Worm (Caenorhabditis elegans) whole organism, late embryonic: ENCODE data around the gene mpst-1.

Experiments used
- F13H6.1 ChIP-seq: sonication (generic microtip); optimal IDR thresholded peaks from 2 replicates; lab custom pipeline; 2016; ENCODE audit warnings: missing genetic modification characterization, missing compliant biosample characterization
- T23F11.4 ChIP-seq: fragments of 200-800 bp; sonication (Bioruptor generic); optimal IDR thresholded peaks from 2 replicates; lab custom pipeline; 2018; ENCODE audit warnings: mild to moderate bottlenecking, missing genetic modification characterization, missing compliant biosample characterization
- Y22D7AL.16 ChIP-seq: sonication (generic microtip); optimal IDR thresholded peaks from 2 replicates; lab custom pipeline; 2016; ENCODE audit warnings: missing genetic modification characterization, missing compliant biosample characterization
- ahr-1 ChIP-seq: sonication (generic microtip); optimal IDR thresholded peaks from 2 replicates; lab custom pipeline; 2016; ENCODE audit warnings: missing genetic modification characterization, missing compliant biosample characterization
- ama-1 ChIP-seq: fragments of 150-350 bp; optimal IDR thresholded peaks from 2 replicates; lab custom pipeline; 2014
- ceh-14 ChIP-seq: sonication (generic microtip); optimal IDR thresholded peaks from 2 replicates; lab custom pipeline; 2016; ENCODE audit warnings: missing genotype, missing genetic modification characterization, missing compliant biosample characterization
- ceh-18 ChIP-seq: sonication (generic microtip); optimal IDR thresholded peaks from 2 replicates; lab custom pipeline; 2016; ENCODE audit warnings: missing genetic modification characterization, missing compliant biosample characterization
- ceh-19 ChIP-seq: fragments of 200-800 bp; sonication (Bioruptor generic); optimal IDR thresholded peaks from 2 replicates; lab custom pipeline; 2018; ENCODE audit warnings: mild to moderate bottlenecking, missing genetic modification characterization, missing compliant biosample characterization
- ceh-2 ChIP-seq: sonication (generic microtip); optimal IDR thresholded peaks from 2 replicates; lab custom pipeline; 2016; ENCODE audit warnings: missing genotype, missing genetic modification characterization, missing compliant biosample characterization
- ceh-22 ChIP-seq: sonication (generic microtip); optimal IDR thresholded peaks from 2 replicates; lab custom pipeline; 2017; ENCODE audit warnings: missing biosample characterization, missing genetic modification characterization
- ceh-24 ChIP-seq: sonication (generic microtip); optimal IDR thresholded peaks from 2 replicates; lab custom pipeline; 2016; ENCODE audit warnings: mild to moderate bottlenecking, missing genetic modification characterization, missing compliant biosample characterization
- ceh-45 ChIP-seq: fragments of 200-800 bp; sonication (Bioruptor generic); IDR thresholded peaks from 2 replicates; pipeline ENCODE4 v1.3.6; 2022; ENCODE audit warnings: missing genetic modification reagents, missing genetic modification characterization, missing compliant biosample characterization
- ceh-6 ChIP-seq: fragments of 200-800 bp; sonication (Bioruptor generic); optimal IDR thresholded peaks from 2 replicates; lab custom pipeline; 2018; ENCODE audit warnings: mild to moderate bottlenecking, missing genetic modification characterization, missing compliant biosample characterization
- ceh-9 ChIP-seq: sonication (generic microtip); optimal IDR thresholded peaks from 2 replicates; lab custom pipeline; 2016; ENCODE audit warnings: mild to moderate bottlenecking, missing genetic modification characterization, inconsistent platforms, missing compliant biosample characterization
- elt-4 ChIP-seq: sonication (generic microtip); optimal IDR thresholded peaks from 2 replicates; lab custom pipeline; 2016; ENCODE audit warnings: missing genetic modification characterization, missing compliant biosample characterization
- fkh-6 ChIP-seq: sonication (generic microtip); optimal IDR thresholded peaks from 2 replicates; lab custom pipeline; 2016; ENCODE audit warnings: missing genetic modification characterization, missing compliant biosample characterization
- hlh-13 ChIP-seq: fragments of 200-800 bp; sonication (Bioruptor generic); optimal IDR thresholded peaks from 2 replicates; lab custom pipeline; 2018; ENCODE audit warnings: mild to moderate bottlenecking, missing genetic modification characterization, missing compliant biosample characterization
- hlh-15 ChIP-seq: sonication (generic microtip); optimal IDR thresholded peaks from 2 replicates; lab custom pipeline; 2016; ENCODE audit warnings: missing genetic modification characterization, missing compliant biosample characterization
- hlh-6 ChIP-seq: sonication (generic microtip); optimal IDR thresholded peaks from 2 replicates; lab custom pipeline; 2016; ENCODE audit warnings: missing genotype, missing genetic modification characterization, missing compliant biosample characterization
- hlh-8 ChIP-seq: sonication (generic microtip); optimal IDR thresholded peaks from 2 replicates; lab custom pipeline; 2016; ENCODE audit warnings: missing genotype, missing genetic modification characterization, missing compliant biosample characterization
- lim-6 ChIP-seq: sonication (generic microtip); optimal IDR thresholded peaks from 2 replicates; lab custom pipeline; 2016; ENCODE audit warnings: missing genetic modification characterization, missing compliant biosample characterization
- nhr-11 ChIP-seq: fragments of 150-350 bp; optimal IDR thresholded peaks from 2 replicates; lab custom pipeline; 2014; ENCODE audit warnings: missing biosample characterization, missing genetic modification characterization
- nhr-232 ChIP-seq: sonication (generic microtip); optimal IDR thresholded peaks from 2 replicates; lab custom pipeline; 2016; ENCODE audit warnings: missing genetic modification characterization, missing compliant biosample characterization
- npax-4 ChIP-seq: sonication (generic microtip); optimal IDR thresholded peaks from 2 replicates; lab custom pipeline; 2016; ENCODE audit warnings: missing genetic modification characterization, missing compliant biosample characterization
- odd-2 ChIP-seq: sonication (generic microtip); optimal IDR thresholded peaks from 2 replicates; lab custom pipeline; 2017; ENCODE audit warnings: antibody characterized with exemption, mild to moderate bottlenecking, missing genetic modification characterization, missing compliant biosample characterization
- pat-9 ChIP-seq: fragments of 200-800 bp; sonication (Bioruptor generic); optimal IDR thresholded peaks from 2 replicates; lab custom pipeline; 2018; ENCODE audit warnings: mild to moderate bottlenecking, missing genetic modification characterization, moderate library complexity, missing compliant biosample characterization
- pax-1 ChIP-seq: fragments of 150-350 bp; optimal IDR thresholded peaks from 2 replicates; lab custom pipeline; 2014; ENCODE audit warnings: missing biosample characterization, missing genetic modification characterization
- pha-2 ChIP-seq: sonication (generic microtip); optimal IDR thresholded peaks from 2 replicates; lab custom pipeline; 2017; ENCODE audit warnings: mild to moderate bottlenecking, missing genetic modification characterization, missing compliant biosample characterization
- pros-1 ChIP-seq: fragments of 150-350 bp; optimal IDR thresholded peaks from 2 replicates; lab custom pipeline; 2014; ENCODE audit warnings: missing biosample characterization, missing genetic modification reagents, missing genetic modification characterization
- sox-4 ChIP-seq: sonication (generic microtip); optimal IDR thresholded peaks from 2 replicates; lab custom pipeline; 2017; ENCODE audit warnings: mild to moderate bottlenecking, missing genetic modification characterization, inconsistent platforms, missing compliant biosample characterization
- syd-9 ChIP-seq: sonication (generic microtip); optimal IDR thresholded peaks from 2 replicates; lab custom pipeline; 2016; ENCODE audit warnings: mild to moderate bottlenecking, missing genetic modification characterization, moderate library complexity, missing compliant biosample characterization
- tbx-2 ChIP-seq: sonication (generic microtip); optimal IDR thresholded peaks from 2 replicates; lab custom pipeline; 2016; ENCODE audit warnings: missing genetic modification characterization, missing compliant biosample characterization
- unc-3 ChIP-seq, 2 experiments: fragments of 200-800 bp in 1 of 2; sonication (Bioruptor generic) in 1 of 2; sonication (generic microtip) in 1 of 2; conservative IDR thresholded peaks in 1 of 2; optimal IDR thresholded peaks in 1 of 2; 2 replicates each; pipeline versions ENCODE4 v1.3.6 to Lab custom; 2016 to 2022; ENCODE audit warnings: missing compliant biosample characterization in 2 of 2, missing genetic modification characterization in 2 of 2, missing genetic modification reagents in 1 of 2
- unc-42 ChIP-seq: sonication (generic microtip); optimal IDR thresholded peaks from 2 replicates; lab custom pipeline; 2016; ENCODE audit warnings: missing genotype, missing genetic modification characterization, missing compliant biosample characterization
- unc-86 ChIP-seq: sonication (generic microtip); optimal IDR thresholded peaks from 2 replicates; lab custom pipeline; 2016; ENCODE audit warnings: missing genetic modification characterization, missing compliant biosample characterization
- zip-5 ChIP-seq: sonication (generic microtip); optimal IDR thresholded peaks from 2 replicates; lab custom pipeline; 2016; ENCODE audit warnings: missing genetic modification characterization, missing compliant biosample characterization

Gene mpst-1

DNA sequence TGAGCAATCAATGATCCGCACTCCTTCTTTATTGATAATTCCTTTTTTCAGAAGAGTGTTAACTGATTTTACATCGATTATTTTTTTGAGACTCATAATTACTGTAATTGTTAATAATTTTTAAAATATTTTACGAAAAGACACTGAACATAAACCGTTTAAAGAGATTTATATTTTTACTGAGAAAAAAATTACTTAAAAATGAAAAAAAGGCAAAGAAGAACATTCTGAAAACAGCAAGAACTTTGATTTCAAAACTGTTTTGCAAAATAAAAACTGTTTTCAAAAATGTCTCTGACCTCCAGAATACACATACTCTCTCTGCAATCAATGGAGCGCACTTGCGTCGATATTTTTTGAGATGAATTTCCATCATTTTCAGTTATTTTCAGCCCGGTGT, at the start of gene mpst-1, which contains the start of gene D2023.6:
Gene mpst-1 (minus strand): TSS at position 101 of the 400 bp plus-strand sequence.
Gene D2023.6 (plus strand): TSS at position 388 of the 400 bp plus-strand sequence.
- no peak for TF ChIP-seq F13H6.1 (tag; lab: Kevin White, UChicago)
- no peak for TF ChIP-seq tbx-2 (tag; lab: Kevin White, UChicago)
- TF ChIP-seq npax-4 (tag; lab: Kevin White, UChicago), result no peak

DNA sequence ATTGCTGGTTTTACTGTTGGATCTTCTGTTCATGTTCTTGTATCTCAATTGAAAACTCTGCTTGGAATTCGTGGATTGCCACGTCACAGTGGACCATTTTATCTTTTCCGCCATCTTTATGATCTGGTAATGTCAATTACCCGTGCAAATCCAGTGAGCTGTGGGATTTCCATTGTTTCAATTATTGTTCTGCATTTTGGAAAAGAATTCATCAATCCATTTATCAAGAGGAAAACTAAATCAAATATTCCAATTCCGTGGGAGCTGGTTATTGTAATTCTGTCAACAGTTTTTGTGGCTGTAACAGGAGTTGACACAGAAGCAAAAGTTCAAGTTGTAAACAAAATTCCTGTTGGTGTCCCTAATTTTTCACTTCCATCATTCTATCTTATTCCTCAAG, 49.8 kb upstream of the mpst-1 start:
- no peak for TF ChIP-seq hlh-8 (tag; lab: Kevin White, UChicago)
- TF ChIP-seq Y22D7AL.16, result no peak
- TF ChIP-seq ama-1, result no peak
- TF ChIP-seq pros-1 (tag; lab: Kevin White, UChicago), result no peak

DNA sequence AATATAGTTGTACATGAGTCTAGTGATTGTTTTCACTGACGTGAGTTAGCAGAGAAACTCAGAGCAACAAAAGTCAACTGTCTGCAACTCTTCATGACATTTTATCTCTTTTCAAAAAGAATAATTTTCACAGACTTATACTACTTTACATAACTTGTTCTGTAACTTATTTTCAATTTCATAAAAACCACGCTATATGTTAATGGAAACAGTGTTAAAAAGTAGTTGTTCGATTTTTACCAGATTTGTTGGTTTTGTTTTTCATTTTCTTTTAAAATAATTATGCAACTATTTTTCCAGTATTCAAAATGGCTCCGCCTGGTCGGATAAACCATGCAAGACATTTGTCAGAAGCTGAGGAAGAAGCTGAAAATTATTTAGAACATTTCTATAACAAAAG, 48.2 kb upstream of the mpst-1 start, which contains the start of gene sulp-4:
Gene sulp-4 (plus strand): TSS at position 301 of the 400 bp plus-strand sequence.
- no peak for TF ChIP-seq sox-4 (tag; lab: Kevin White, UChicago)
- TF ChIP-seq ceh-24, result no peak
- TF ChIP-seq F13H6.1 (tag; lab: Kevin White, UChicago), result no peak
- no peak for TF ChIP-seq fkh-6 (tag; lab: Kevin White, UChicago)
- TF ChIP-seq T23F11.4 (GFP tag; lab: Kevin White, UChicago), result no peak
- TF ChIP-seq nhr-232 (tag; lab: Kevin White, UChicago), result no peak
- TF ChIP-seq unc-86 (tag; lab: Kevin White, UChicago), result no peak
- TF ChIP-seq pat-9 (tag; lab: Kevin White, UChicago), result no peak
- TF ChIP-seq hlh-6 (tag; lab: Kevin White, UChicago), result no peak
- no peak for TF ChIP-seq ceh-6 (GFP tag; lab: Kevin White, UChicago)
- TF ChIP-seq pha-2 (tag; lab: Kevin White, UChicago), result no peak
- TF ChIP-seq ahr-1 (tag; lab: Kevin White, UChicago), result no peak
- no peak for TF ChIP-seq ceh-19 (GFP tag; lab: Kevin White, UChicago)
- no peak for TF ChIP-seq nhr-11
- TF ChIP-seq hlh-13, result no peak
- no peak for TF ChIP-seq hlh-15 (tag; lab: Kevin White, UChicago)
- no peak for TF ChIP-seq tbx-2 (tag; lab: Kevin White, UChicago)
- TF ChIP-seq odd-2, result no peak
- TF ChIP-seq ceh-9, result no peak
- no peak for TF ChIP-seq ceh-2 (tag; lab: Kevin White, UChicago)
- TF ChIP-seq, all 69 proteins: peak for 0

DNA sequence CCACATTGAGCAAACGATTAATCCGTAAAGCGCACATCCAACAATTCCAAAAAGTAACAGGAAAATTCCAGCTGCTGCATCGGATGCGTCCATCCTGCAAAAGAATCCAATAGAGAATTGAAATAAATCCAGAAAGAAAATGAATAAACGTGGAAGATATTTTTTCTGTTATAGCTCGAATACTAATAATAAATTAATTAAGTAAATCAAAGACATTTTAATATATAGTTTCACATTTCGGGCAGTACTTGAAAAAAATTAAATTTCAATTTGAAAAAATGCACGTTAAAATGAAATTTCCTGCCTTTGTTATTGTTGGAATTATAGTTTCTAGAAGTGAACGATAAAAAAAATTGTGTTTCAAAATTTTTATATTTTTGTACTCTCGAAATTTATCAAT, 41.3 kb upstream of the mpst-1 start, which contains the start of gene R13H4.7:
Gene R13H4.7 (minus strand): TSS at position 101 of the 400 bp plus-strand sequence.
- TF ChIP-seq zip-5 (tag; lab: Kevin White, UChicago) (no peak), syd-9 (tag; lab: Kevin White, UChicago) (no peak), ceh-14 (tag; lab: Kevin White, UChicago) (no peak), pax-1 (tag; lab: Kevin White, UChicago) (no peak), ceh-18 (no peak), F13H6.1 (tag; lab: Kevin White, UChicago) (no peak), unc-3 (GFP tag; conservative IDR thresholded peaks at IDR 0.05; lab: Robert Waterston, UW) (no peak), unc-3 (tag; optimal IDR thresholded peaks at IDR 0.05; lab: Kevin White, UChicago) (no peak), ceh-22 (tag; lab: Kevin White, UChicago) (no peak), hlh-6 (tag; lab: Kevin White, UChicago) (no peak), lim-6 (tag; lab: Kevin White, UChicago) (no peak), pros-1 (tag; lab: Kevin White, UChicago) (no peak), ceh-45 (GFP tag; lab: Robert Waterston, UW) (no peak), unc-42 (no peak), ceh-24 (no peak), pat-9 (tag; lab: Kevin White, UChicago) (no peak), ama-1 (no peak), elt-4 (no peak), ahr-1 (tag; lab: Kevin White, UChicago) (no peak)
